Worm (Caenorhabditis elegans) whole organism, L2 larva: ENCODE data around the gene pgam-5.

ENCODE experiments used
- elt-1 ChIP-seq: fragments of 150-350 bp; optimal IDR thresholded peaks from 2 replicates; lab custom pipeline; 2014; ENCODE audit warnings: missing biosample characterization, missing genetic modification characterization
- skn-1 ChIP-seq: sonication (generic microtip); optimal IDR thresholded peaks from 2 replicates; lab custom pipeline; 2017; ENCODE audit warnings: missing biosample characterization, missing genetic modification characterization
- sma-3 ChIP-seq: sonication (generic microtip); optimal IDR thresholded peaks from 2 replicates; lab custom pipeline; 2016; ENCODE audit warnings: missing genetic modification reagents, missing genetic modification characterization, missing compliant biosample characterization
- snpc-4 ChIP-seq: fragments of 150-350 bp; optimal IDR thresholded peaks from 2 replicates; lab custom pipeline; 2014; ENCODE audit warnings: missing biosample characterization, missing genetic modification characterization
- unc-62 ChIP-seq: fragments of 150-350 bp; optimal IDR thresholded peaks from 2 replicates; lab custom pipeline; 2014; ENCODE audit warnings: missing biosample characterization, missing genetic modification reagents, missing genetic modification characterization
- ztf-4 ChIP-seq: fragments of 150-350 bp; optimal IDR thresholded peaks from 2 replicates; lab custom pipeline; 2014; ENCODE audit warnings: missing biosample characterization, missing genetic modification characterization

- TF ChIP-seq snpc-4 (tag; lab: Kevin White, UChicago) (no peak), elt-1 (no peak), ztf-4 (tag; lab: Kevin White, UChicago) (no peak), sma-3 (GFP tag; lab: Kevin White, UChicago) (peak; percentile 82), skn-1 (tag; lab: Kevin White, UChicago) (no peak), unc-62 (GFP tag; lab: Kevin White, UChicago) (no peak)
These were observed 43.8 kb downstream of the pgam-5 start for ce11 chrII:7554716-7555247.
